Worm (Caenorhabditis elegans): ENCODE data around the gene Y69E1A.8.

Y69E1A.8 gene

ce11 chrIV:10975968-10976367, 9.6 kb downstream of the Y69E1A.8 start:
- TF ChIP-seq C34F6.9 (tag; optimal IDR thresholded peaks at IDR 0.05) (no peak), fos-1 (tag; optimal IDR thresholded peaks at IDR 0.05) (peak; percentile 54), sma-9 (GFP tag; optimal IDR thresholded peaks at IDR 0.05) (peak; percentile 88), sma-9 (tag; optimal IDR thresholded peaks at IDR 0.05) (no peak), nhr-25 (tag; optimal IDR thresholded peaks at IDR 0.05) (peak; percentile 87), crh-2 (tag; optimal IDR thresholded peaks at IDR 0.05) (peak; percentile 48), gmeb-1 (tag; optimal IDR thresholded peaks at IDR 0.05) (peak; percentile 33), ama-1 (optimal IDR thresholded peaks at IDR 0.05) (no peak), Y55F3AM.14 (GFP tag; optimal IDR thresholded peaks at IDR 0.05) (peak; percentile 35), blmp-1 (tag; optimal IDR thresholded peaks at IDR 0.05; ENCODE audit: insufficient read depth) (peak; percentile 85), ztf-11 (tag; optimal IDR thresholded peaks at IDR 0.05) (no peak), egl-27 (tag; optimal IDR thresholded peaks at IDR 0.05) (peak; percentile 46), nhr-21 (tag; optimal IDR thresholded peaks at IDR 0.05) (peak; percentile 75), snpc-4 (tag; optimal IDR thresholded peaks at IDR 0.05) (no peak), sem-4 (tag; optimal IDR thresholded peaks at IDR 0.05) (no peak), mdl-1 (tag; optimal IDR thresholded peaks at IDR 0.05) (peak in 1 of 2 experiments; percentile 14), lin-13 (GFP tag; optimal IDR thresholded peaks at IDR 0.05) (no peak), mab-5 (tag; optimal IDR thresholded peaks at IDR 0.05) (no peak), sma-3 (GFP tag; optimal IDR thresholded peaks at IDR 0.05) (peak; percentile 91), F13H6.1 (tag; optimal IDR thresholded peaks at IDR 0.05) (peak; percentile 21), nhr-129 (tag; optimal IDR thresholded peaks at IDR 0.05) (peak; percentile 50), lsy-2 (tag; optimal IDR thresholded peaks at IDR 0.05) (peak in 1 of 2 experiments; percentile 50), nhr-6 (tag; optimal IDR thresholded peaks at IDR 0.05) (peak; percentile 59)

- TF ChIP-seq ceh-16 (tag; optimal IDR thresholded peaks at IDR 0.05) (no peak), nhr-25 (tag; optimal IDR thresholded peaks at IDR 0.05) (peak; percentile 85), C34F6.9 (tag; optimal IDR thresholded peaks at IDR 0.05) (no peak)
Measured at ce11 chrIV:10978641-10979040, 12.2 kb downstream of the Y69E1A.8 start.

- TF ChIP-seq unc-39 (tag; optimal IDR thresholded peaks at IDR 0.05) (no peak), nhr-129 (tag; optimal IDR thresholded peaks at IDR 0.05) (peak; percentile 66), F13H6.1 (tag; optimal IDR thresholded peaks at IDR 0.05) (peak; percentile 75), lin-13 (GFP tag; optimal IDR thresholded peaks at IDR 0.05) (no peak), nhr-25 (tag; optimal IDR thresholded peaks at IDR 0.05) (no peak), sma-9 (GFP tag; optimal IDR thresholded peaks at IDR 0.05) (peak; percentile 16), sma-9 (tag; optimal IDR thresholded peaks at IDR 0.05) (no peak), nhr-11 (tag; optimal IDR thresholded peaks at IDR 0.05) (no peak), lsy-2 (tag; optimal IDR thresholded peaks at IDR 0.05) (peak in 1 of 2 experiments; percentile 59), snpc-4 (tag; optimal IDR thresholded peaks at IDR 0.05) (no peak), unc-55 (GFP tag; optimal IDR thresholded peaks at IDR 0.05) (peak; percentile 13), C34F6.9 (tag; optimal IDR thresholded peaks at IDR 0.05) (peak; percentile 49), sma-3 (GFP tag; optimal IDR thresholded peaks at IDR 0.05) (no peak), sem-4 (tag; optimal IDR thresholded peaks at IDR 0.05) (no peak)
Measured at ce11 chrIV:10979689-10980088, 13.3 kb downstream of the Y69E1A.8 start.

- TF ChIP-seq mab-5 (tag; optimal IDR thresholded peaks at IDR 0.05) (no peak), nhr-25 (tag; optimal IDR thresholded peaks at IDR 0.05) (peak; percentile 24), ceh-16 (tag; optimal IDR thresholded peaks at IDR 0.05) (no peak), lin-39 (tag; optimal IDR thresholded peaks at IDR 0.05) (no peak)
Measured at ce11 chrIV:10980628-10981027, 14.2 kb downstream of the Y69E1A.8 start.

ce11 chrIV:10981761-10982160, 15.4 kb downstream of the Y69E1A.8 start, which contains the start of gene Y43E12A.2:
TSS of gene Y43E12A.2 (plus strand) at chrIV:10982061.
- TF ChIP-seq nhr-23 (tag; optimal IDR thresholded peaks at IDR 0.05) (no peak), mbf-1 (tag; optimal IDR thresholded peaks at IDR 0.05) (no peak), C34F6.9 (tag; optimal IDR thresholded peaks at IDR 0.05) (no peak), unc-55 (GFP tag; optimal IDR thresholded peaks at IDR 0.05) (no peak), nhr-129 (tag; optimal IDR thresholded peaks at IDR 0.05) (no peak), ceh-16 (tag; optimal IDR thresholded peaks at IDR 0.05) (no peak), alr-1 (tag; optimal IDR thresholded peaks at IDR 0.05) (no peak), blmp-1 (tag; optimal IDR thresholded peaks at IDR 0.05; ENCODE audit: insufficient read depth) (no peak), F13H6.1 (tag; optimal IDR thresholded peaks at IDR 0.05) (no peak), crh-2 (tag; optimal IDR thresholded peaks at IDR 0.05) (no peak), ztf-4 (tag; optimal IDR thresholded peaks at IDR 0.05) (no peak), skn-1 (tag; optimal IDR thresholded peaks at IDR 0.05) (no peak), nhr-6 (tag; optimal IDR thresholded peaks at IDR 0.05) (no peak)

Measured in whole organism, L2 larva.